Fruit fly (Drosophila melanogaster): ENCODE data around the gene CG32718.

CG32718 gene

DNA sequence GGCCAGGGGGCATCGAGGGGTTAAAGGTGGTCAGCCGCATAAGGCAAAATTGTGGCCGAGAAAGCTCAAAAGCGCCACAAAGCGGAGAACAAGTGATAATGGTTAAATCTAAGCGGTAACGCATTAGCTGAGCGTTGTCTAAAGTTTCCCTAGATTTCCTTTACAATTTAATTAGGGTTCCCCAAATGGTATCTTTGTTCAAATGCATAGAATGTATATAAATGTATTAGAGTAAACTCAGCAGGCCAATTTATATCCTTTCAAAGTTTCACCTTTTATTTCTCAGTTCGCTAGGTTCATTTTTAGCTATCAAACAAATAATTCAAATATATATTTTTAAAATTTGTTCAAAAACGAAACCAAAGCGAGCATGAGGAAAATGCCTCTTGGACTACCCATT is at the start of gene CG32718:
TSS of gene CG32718 (plus strand) at position 301 of the 400 bp plus-strand sequence.
- TF ChIP-seq CG17806 (tag; optimal IDR thresholded peaks at IDR 0.05) (no peak), Ets98B (GFP tag; IDR thresholded peaks at IDR 0.05) (no peak), CG15710 (tag; optimal IDR thresholded peaks at IDR 0.05) (no peak), CG9948 (tag; optimal IDR thresholded peaks at IDR 0.05) (no peak), CG10348 (GFP tag; IDR thresholded peaks at IDR 0.05) (no peak), Snoo (tag; optimal IDR thresholded peaks at IDR 0.05) (no peak), CG13204 (GFP tag; optimal IDR thresholded peaks at IDR 0.05) (no peak), fd96Ca (GFP tag; IDR thresholded peaks at IDR 0.05) (no peak), CG8159 (tag; optimal IDR thresholded peaks at IDR 0.05) (no peak), CG4496 (GFP tag; IDR thresholded peaks at IDR 0.05) (no peak), Pif1A (GFP tag; optimal IDR thresholded peaks at IDR 0.05) (no peak), gl (tag; optimal IDR thresholded peaks at IDR 0.05) (no peak), rn (GFP tag; IDR thresholded peaks at IDR 0.05) (no peak), CG34367 (tag; optimal IDR thresholded peaks at IDR 0.05) (no peak), CG8301 (tag; optimal IDR thresholded peaks at IDR 0.05) (no peak), CG32121 (GFP tag; IDR thresholded peaks at IDR 0.05) (no peak), Pif1B (GFP tag; optimal IDR thresholded peaks at IDR 0.05) (no peak)

DNA sequence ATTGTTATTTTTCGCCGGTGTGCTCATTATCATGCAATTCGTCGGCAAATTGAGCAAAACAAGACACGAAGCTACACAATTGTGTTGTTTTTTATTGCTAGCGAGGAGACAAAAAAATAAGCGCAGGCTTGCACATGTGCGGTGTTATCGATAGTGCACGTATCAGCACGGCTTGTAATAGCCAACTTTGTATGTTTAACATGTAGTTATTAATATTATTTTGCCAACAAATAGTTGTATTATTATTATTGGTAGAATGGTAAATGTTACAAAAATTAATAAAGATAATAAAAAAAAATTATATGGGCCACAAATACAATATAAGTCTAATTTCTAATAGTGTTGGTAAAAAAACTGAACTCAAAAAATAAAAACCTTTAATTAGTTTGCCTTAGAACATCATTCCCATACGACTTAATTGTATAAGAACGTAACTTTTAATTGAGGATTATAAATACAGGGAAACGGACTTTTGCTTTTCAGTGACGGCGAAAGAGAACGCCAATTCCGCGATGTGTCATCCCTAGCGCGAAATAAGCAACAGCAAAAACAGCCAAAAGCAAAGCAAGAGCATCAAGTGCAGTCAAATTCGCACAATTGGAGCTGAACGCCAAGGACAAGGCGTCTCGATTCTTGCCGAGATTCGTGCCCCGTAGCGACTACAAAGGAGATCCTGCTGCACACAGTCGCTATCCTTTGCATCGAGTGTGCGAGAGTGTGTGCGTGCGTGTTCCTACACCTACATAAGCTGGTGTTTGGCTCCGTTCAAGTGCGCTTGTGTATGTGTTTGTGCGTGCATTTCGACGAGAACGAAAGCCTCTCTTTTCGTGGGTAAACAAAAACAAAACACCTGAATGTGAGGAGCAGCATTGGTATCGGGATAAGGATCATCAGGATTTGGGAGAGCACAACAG is 49.5 kb upstream of the CG32718 start, which contains the start of the genes NELF-B and CG12155:
TSS of gene NELF-B (minus strand) at position 111 of the 914 bp plus-strand sequence.
TSS of gene CG12155 (plus strand) at position 505 of the 914 bp plus-strand sequence.
- TF ChIP-seq Snoo (tag; optimal IDR thresholded peaks at IDR 0.05) = peak; percentile 36
- TF ChIP-seq CG14655 (GFP tag; optimal IDR thresholded peaks at IDR 0.05) = no peak
- no peak for TF ChIP-seq CG8301 (tag; optimal IDR thresholded peaks at IDR 0.05)
- TF ChIP-seq CG8159 (tag; optimal IDR thresholded peaks at IDR 0.05) = no peak
- no peak for TF ChIP-seq CG32121 (GFP tag; IDR thresholded peaks at IDR 0.05)
- TF ChIP-seq CG13204 (GFP tag; optimal IDR thresholded peaks at IDR 0.05) = no peak
- TF ChIP-seq CG15710 (tag; optimal IDR thresholded peaks at IDR 0.05) = peak; percentile 53
- TF ChIP-seq CG12605 (GFP tag; IDR thresholded peaks at IDR 0.05) = no peak
- peak; percentile 6 for TF ChIP-seq CG9948 (tag; optimal IDR thresholded peaks at IDR 0.05)
- no peak for TF ChIP-seq fd96Ca (GFP tag; IDR thresholded peaks at IDR 0.05)
- TF ChIP-seq Ets98B (GFP tag; IDR thresholded peaks at IDR 0.05) = no peak
- TF ChIP-seq Pif1A (GFP tag; optimal IDR thresholded peaks at IDR 0.05) = no peak
- TF ChIP-seq EcR (GFP tag; optimal IDR thresholded peaks at IDR 0.05) = no peak
- TF ChIP-seq gl (tag; optimal IDR thresholded peaks at IDR 0.05) = no peak
- no peak for TF ChIP-seq Pif1B (GFP tag; optimal IDR thresholded peaks at IDR 0.05)
- TF ChIP-seq CG4496 (GFP tag; IDR thresholded peaks at IDR 0.05) = 0 out of 3 replicates have a peak, but pooled peaks have one; percentile 11
- TF ChIP-seq D1 (tag; optimal IDR thresholded peaks at IDR 0.05) = no peak
- peak; percentile 5 for TF ChIP-seq CG34367 (tag; optimal IDR thresholded peaks at IDR 0.05)
- no peak for TF ChIP-seq CG10348 (GFP tag; IDR thresholded peaks at IDR 0.05)
- TF ChIP-seq CG17806 (tag; optimal IDR thresholded peaks at IDR 0.05) = no peak
- no peak for TF ChIP-seq rn (GFP tag; IDR thresholded peaks at IDR 0.05)

DNA sequence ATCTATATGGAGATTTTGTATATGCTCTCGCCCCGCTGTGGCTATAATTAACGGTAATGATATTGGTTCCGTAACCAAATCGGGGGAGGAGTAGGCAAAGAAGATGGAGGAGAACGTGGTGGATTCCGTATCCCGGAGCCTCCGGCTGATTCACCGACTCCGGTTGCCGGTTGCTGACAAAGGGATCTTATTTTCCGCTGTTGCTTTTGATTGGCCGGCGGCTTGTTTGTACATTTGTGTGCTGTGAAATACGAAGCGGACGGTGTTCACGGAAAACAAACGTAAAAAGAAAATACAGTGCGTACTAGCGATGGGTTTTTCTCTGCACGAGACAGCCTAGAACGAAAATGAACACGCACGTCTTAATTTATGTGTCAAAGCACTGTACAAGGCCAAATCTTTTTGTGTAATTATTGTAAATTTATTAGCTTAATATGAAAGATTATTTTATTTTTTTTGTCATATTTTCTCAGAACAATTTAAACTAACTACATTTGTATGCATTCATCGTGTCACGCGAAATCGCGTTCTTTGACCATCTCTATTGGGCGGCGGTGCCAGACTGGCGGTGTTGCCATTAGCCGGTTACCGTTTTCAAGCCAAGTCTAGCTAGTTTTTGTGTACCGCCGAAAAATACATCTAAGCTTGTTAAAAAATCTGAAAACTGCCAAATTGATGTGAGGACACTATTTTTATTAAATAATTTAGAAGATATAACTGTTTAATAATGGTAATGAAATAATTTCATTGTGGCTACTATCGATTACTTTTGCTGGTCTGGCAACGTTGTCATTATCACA is 43.7 kb upstream of the CG32718 start, which contains the start of the genes Pdp and Rab39:
TSS of gene Pdp (minus strand) at position 521 of the 800 bp plus-strand sequence.
TSS of gene Rab39 (plus strand) at position 793 of the 800 bp plus-strand sequence.
- TF ChIP-seq CG13204 (GFP tag; optimal IDR thresholded peaks at IDR 0.05) (no peak), rn (GFP tag; IDR thresholded peaks at IDR 0.05) (peak; percentile 25; the same call in 1 of the 2 replicates), CG10348 (GFP tag; IDR thresholded peaks at IDR 0.05) (peak; percentile 60; the same call in 1 of the 2 replicates), CG15710 (tag; optimal IDR thresholded peaks at IDR 0.05) (peak; percentile 76), Ets98B (GFP tag; IDR thresholded peaks at IDR 0.05) (peak; percentile 68), CG8159 (tag; optimal IDR thresholded peaks at IDR 0.05) (peak; percentile 67), CG14655 (GFP tag; optimal IDR thresholded peaks at IDR 0.05) (no peak), CG17806 (tag; optimal IDR thresholded peaks at IDR 0.05) (peak; percentile 33), Pif1B (GFP tag; optimal IDR thresholded peaks at IDR 0.05) (peak; percentile 43), CG32121 (GFP tag; IDR thresholded peaks at IDR 0.05) (peak; percentile 69; the same call in 1 of the 2 replicates), CG12605 (GFP tag; IDR thresholded peaks at IDR 0.05) (no peak), Snoo (tag; optimal IDR thresholded peaks at IDR 0.05) (peak; percentile 70), D1 (tag; optimal IDR thresholded peaks at IDR 0.05) (no peak), CG34367 (tag; optimal IDR thresholded peaks at IDR 0.05) (peak; percentile 56), EcR (GFP tag; optimal IDR thresholded peaks at IDR 0.05) (no peak), gl (tag; optimal IDR thresholded peaks at IDR 0.05) (no peak), CG9948 (tag; optimal IDR thresholded peaks at IDR 0.05) (peak; percentile 57), CG8301 (tag; optimal IDR thresholded peaks at IDR 0.05) (peak; percentile 45), CG4496 (GFP tag; IDR thresholded peaks at IDR 0.05) (peak; percentile 67; the same call in 1 of the 3 replicates), fd96Ca (GFP tag; IDR thresholded peaks at IDR 0.05) (peak; percentile 81), Pif1A (GFP tag; optimal IDR thresholded peaks at IDR 0.05) (peak; percentile 70)

DNA sequence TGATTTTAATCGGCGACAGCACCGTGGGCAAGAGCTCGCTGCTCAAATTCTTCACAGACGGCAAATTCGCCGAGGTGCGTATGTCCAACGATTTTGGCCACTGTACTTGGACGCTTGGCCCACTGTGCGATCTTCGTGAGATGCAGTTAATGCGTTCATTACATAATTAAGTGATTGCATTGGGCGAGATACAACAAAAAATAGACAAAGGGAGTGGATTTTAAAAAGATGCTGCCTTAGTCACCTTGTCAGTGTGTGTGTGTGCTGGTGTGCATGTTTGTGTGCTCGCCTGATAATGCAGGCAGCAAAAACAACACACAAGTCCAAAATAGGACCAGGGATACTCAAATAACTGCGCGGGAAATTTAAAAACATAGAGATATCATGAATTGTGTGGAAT is 42.7 kb upstream of the CG32718 start:
- TF ChIP-seq CG32121 (GFP tag; IDR thresholded peaks at IDR 0.05) (no peak), D1 (tag; optimal IDR thresholded peaks at IDR 0.05) (no peak), CG17806 (tag; optimal IDR thresholded peaks at IDR 0.05) (no peak), CG34367 (tag; optimal IDR thresholded peaks at IDR 0.05) (peak; percentile 33), rn (GFP tag; IDR thresholded peaks at IDR 0.05) (no peak), Pif1B (GFP tag; optimal IDR thresholded peaks at IDR 0.05) (no peak), CG12605 (GFP tag; IDR thresholded peaks at IDR 0.05) (peak; percentile 9; the same call in 1 of the 2 replicates), CG8301 (tag; optimal IDR thresholded peaks at IDR 0.05) (no peak), CG4496 (GFP tag; IDR thresholded peaks at IDR 0.05) (0 out of 3 replicates have a peak, but pooled peaks have one; percentile 19), gl (tag; optimal IDR thresholded peaks at IDR 0.05) (peak; percentile 58), EcR (GFP tag; optimal IDR thresholded peaks at IDR 0.05) (peak; percentile 4), CG14655 (GFP tag; optimal IDR thresholded peaks at IDR 0.05) (no peak), Pif1A (GFP tag; optimal IDR thresholded peaks at IDR 0.05) (no peak), CG8159 (tag; optimal IDR thresholded peaks at IDR 0.05) (no peak)

Data from whole organism, pupa.